Worm (Caenorhabditis elegans) whole organism, L2 larva: ENCODE results near the gene klp-7.

Experiments used
- C34F6.9 ChIP-seq: fragments of 150-350 bp; optimal IDR thresholded peaks from 2 replicates; lab custom pipeline; 2014; ENCODE audit warnings: missing biosample characterization, missing genetic modification characterization
- R02D3.7 ChIP-seq: fragments of 150-350 bp; optimal IDR thresholded peaks from 2 replicates; lab custom pipeline; 2014; ENCODE audit warnings: missing biosample characterization, missing genetic modification characterization
- ZK546.5 ChIP-seq: sonication (generic microtip); optimal IDR thresholded peaks from 2 replicates; lab custom pipeline; 2017; ENCODE audit warnings: missing biosample characterization, missing genetic modification characterization
- aly-2 ChIP-seq: fragments of 150-350 bp; optimal IDR thresholded peaks from 2 replicates; lab custom pipeline; 2014; ENCODE audit warnings: missing biosample characterization, missing genetic modification characterization
- ama-1 ChIP-seq: fragments of 150-350 bp; optimal IDR thresholded peaks from 2 replicates; lab custom pipeline; 2018; ENCODE audit warnings: inconsistent platforms
- ceh-82 ChIP-seq: fragments of 150-350 bp; optimal IDR thresholded peaks from 2 replicates; lab custom pipeline; 2014; ENCODE audit warnings: missing biosample characterization, missing genetic modification characterization
- elt-3 ChIP-seq: sonication (generic microtip); optimal IDR thresholded peaks from 2 replicates; lab custom pipeline; 2017; ENCODE audit warnings: missing biosample characterization, missing genetic modification characterization
- fos-1 ChIP-seq: fragments of 150-350 bp; optimal IDR thresholded peaks from 2 replicates; lab custom pipeline; 2014; ENCODE audit warnings: missing biosample characterization, missing genetic modification characterization
- lin-39 ChIP-seq: fragments of 150-350 bp; optimal IDR thresholded peaks from 2 replicates; lab custom pipeline; 2014; ENCODE audit warnings: missing biosample characterization, missing genetic modification reagents, missing genetic modification characterization
- lsy-2 ChIP-seq, 2 experiments: fragments of 150-350 bp in 1 of 2; sonication (generic microtip) in 1 of 2; optimal IDR thresholded peaks; 2 replicates each; lab custom pipeline; 2014 to 2017; ENCODE audit warnings: missing biosample characterization in 2 of 2, missing genetic modification characterization in 2 of 2
- skn-1 ChIP-seq: sonication (generic microtip); optimal IDR thresholded peaks from 2 replicates; lab custom pipeline; 2017; ENCODE audit warnings: missing biosample characterization, missing genetic modification characterization
- snpc-4 ChIP-seq: fragments of 150-350 bp; optimal IDR thresholded peaks from 2 replicates; lab custom pipeline; 2014; ENCODE audit warnings: missing biosample characterization, missing genetic modification characterization
- zag-1 ChIP-seq: fragments of 150-350 bp; optimal IDR thresholded peaks from 2 replicates; lab custom pipeline; 2014; ENCODE audit warnings: missing biosample characterization, missing genetic modification characterization
- ztf-11 ChIP-seq: sonication (generic microtip); optimal IDR thresholded peaks from 2 replicates; lab custom pipeline; 2017; ENCODE audit warnings: missing biosample characterization, missing genetic modification characterization

DNA sequence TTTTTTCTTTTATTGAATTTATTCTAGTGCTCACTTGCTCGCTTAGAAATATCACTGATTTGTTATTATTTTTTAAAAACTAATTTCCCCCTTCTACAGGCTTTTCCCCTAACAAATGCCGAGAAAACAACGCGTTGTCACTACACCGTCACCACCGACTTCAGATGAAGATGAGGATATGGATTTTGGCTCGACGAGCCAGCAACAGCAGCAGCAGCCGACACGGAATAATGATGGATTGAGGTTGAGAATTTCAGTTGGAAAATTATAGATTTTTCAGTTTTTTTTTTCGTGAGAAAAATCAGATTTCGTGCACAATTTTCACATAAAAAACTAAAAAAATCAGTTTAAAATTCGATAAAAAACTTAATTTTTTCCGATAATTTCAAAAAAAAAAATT is 42.7 kb upstream of the klp-7 start, which contains the start of gene dpy-28:
- TF ChIP-seq elt-3 (tag; lab: Kevin White, UChicago) (no peak), skn-1 (tag; lab: Kevin White, UChicago) (no peak), zag-1 (tag; lab: Kevin White, UChicago) (no peak), ama-1 (lab: Kevin White, UChicago) (peak; percentile 21), aly-2 (tag; lab: Kevin White, UChicago) (no peak), fos-1 (tag; lab: Kevin White, UChicago) (no peak), lin-39 (tag; lab: Kevin White, UChicago) (no peak), snpc-4 (tag; lab: Kevin White, UChicago) (no peak), C34F6.9 (tag; lab: Kevin White, UChicago) (no peak), ztf-11 (tag; lab: Kevin White, UChicago) (no peak), ZK546.5 (tag; lab: Kevin White, UChicago) (no peak), ceh-82 (tag; lab: Kevin White, UChicago) (no peak), lsy-2 (tag; optimal IDR thresholded peaks at IDR 0.05; lab: Kevin White, UChicago) (no peak), R02D3.7 (no peak)
